Worm (Caenorhabditis elegans): ENCODE results near the gene nit-1.

The nit-1 gene

ce11 chrIII:3875608-3876007 is 46.4 kb upstream of the nit-1 start:
- TF ChIP-seq nhr-23 (tag; optimal IDR thresholded peaks at IDR 0.05) (peak; percentile 43), nhr-43 (tag; optimal IDR thresholded peaks at IDR 0.05; ENCODE audit: poor library complexity, severe bottlenecking) (peak; percentile 53), hmg-11 (tag; optimal IDR thresholded peaks at IDR 0.05) (no peak), zag-1 (tag; optimal IDR thresholded peaks at IDR 0.05) (no peak), nhr-25 (tag; optimal IDR thresholded peaks at IDR 0.05) (peak; percentile 69), ceh-9 (tag; optimal IDR thresholded peaks at IDR 0.05) (no peak), egl-5 (tag; optimal IDR thresholded peaks at IDR 0.05) (peak; percentile 56), ZK546.5 (tag; optimal IDR thresholded peaks at IDR 0.05) (no peak), pha-4 (tag; optimal IDR thresholded peaks at IDR 0.05) (peak; percentile 55), nhr-11 (tag; optimal IDR thresholded peaks at IDR 0.05) (no peak), nhr-76 (tag; optimal IDR thresholded peaks at IDR 0.05) (no peak), sea-2 (GFP tag; optimal IDR thresholded peaks at IDR 0.05) (no peak), ztf-4 (tag; optimal IDR thresholded peaks at IDR 0.05) (no peak), nhr-67 (tag; optimal IDR thresholded peaks at IDR 0.05) (no peak), elt-2 (tag; optimal IDR thresholded peaks at IDR 0.05) (peak; percentile 58)

DNA sequence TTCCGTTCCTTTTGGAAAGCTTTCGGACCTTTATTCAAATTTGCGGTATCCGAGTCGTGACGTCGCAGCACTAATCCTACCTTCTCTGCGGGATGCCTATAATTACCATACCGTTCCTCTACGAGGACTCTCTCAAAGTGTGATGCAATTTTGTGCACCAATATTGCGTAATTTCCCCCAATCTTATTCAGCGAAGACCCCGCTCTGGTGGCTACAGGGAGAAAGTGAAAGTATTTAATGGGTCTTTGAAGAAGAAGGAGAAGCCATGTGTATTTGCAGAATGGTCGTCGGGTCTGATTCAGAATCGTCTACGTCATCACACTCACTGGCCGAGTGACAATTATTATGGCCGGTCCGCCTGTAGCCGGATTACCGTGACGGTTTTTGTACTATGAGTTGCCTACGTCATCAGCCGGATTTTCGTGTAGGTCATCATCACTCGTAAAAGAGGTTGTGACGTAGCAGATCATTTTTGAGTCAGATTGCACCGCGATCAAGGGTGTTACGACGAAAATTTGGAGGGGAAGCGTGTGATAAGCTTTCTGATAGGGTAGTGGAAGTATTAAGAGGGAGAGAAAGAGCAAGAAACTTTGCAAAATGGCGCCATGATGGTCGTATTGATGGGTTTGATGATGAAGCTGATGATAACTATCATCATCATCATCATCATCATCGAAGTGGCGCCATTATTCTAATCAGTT is 45.7 kb upstream of the nit-1 start:
- TF ChIP-seq egl-27 (tag; optimal IDR thresholded peaks at IDR 0.05) = no peak
- TF ChIP-seq nhr-25 (tag; optimal IDR thresholded peaks at IDR 0.05) = peak; percentile 47
- no peak for TF ChIP-seq skn-1 (tag; optimal IDR thresholded peaks at IDR 0.05)
- no peak for TF ChIP-seq snpc-4 (tag; optimal IDR thresholded peaks at IDR 0.05)
- no peak for TF ChIP-seq nhr-12 (tag; optimal IDR thresholded peaks at IDR 0.05)
- no peak for TF ChIP-seq ZK546.5 (tag; optimal IDR thresholded peaks at IDR 0.05)
- no peak for TF ChIP-seq ztf-11 (tag; optimal IDR thresholded peaks at IDR 0.05)
- no peak for TF ChIP-seq zag-1 (tag; optimal IDR thresholded peaks at IDR 0.05)
- no peak for TF ChIP-seq mml-1 (tag; optimal IDR thresholded peaks at IDR 0.05)
- peak; percentile 60 for TF ChIP-seq pqm-1 (tag; optimal IDR thresholded peaks at IDR 0.05)
- no peak for TF ChIP-seq nhr-43 (tag; optimal IDR thresholded peaks at IDR 0.05; ENCODE audit: poor library complexity, severe bottlenecking)
- no peak for TF ChIP-seq unc-62 (GFP tag; optimal IDR thresholded peaks at IDR 0.05)
- TF ChIP-seq elt-2 (tag; optimal IDR thresholded peaks at IDR 0.05) = peak; percentile 61
- no peak for TF ChIP-seq unc-39 (tag; optimal IDR thresholded peaks at IDR 0.05)
- TF ChIP-seq nhr-67 (tag; optimal IDR thresholded peaks at IDR 0.05) = no peak
- TF ChIP-seq nhr-11 (tag; optimal IDR thresholded peaks at IDR 0.05) = no peak

DNA sequence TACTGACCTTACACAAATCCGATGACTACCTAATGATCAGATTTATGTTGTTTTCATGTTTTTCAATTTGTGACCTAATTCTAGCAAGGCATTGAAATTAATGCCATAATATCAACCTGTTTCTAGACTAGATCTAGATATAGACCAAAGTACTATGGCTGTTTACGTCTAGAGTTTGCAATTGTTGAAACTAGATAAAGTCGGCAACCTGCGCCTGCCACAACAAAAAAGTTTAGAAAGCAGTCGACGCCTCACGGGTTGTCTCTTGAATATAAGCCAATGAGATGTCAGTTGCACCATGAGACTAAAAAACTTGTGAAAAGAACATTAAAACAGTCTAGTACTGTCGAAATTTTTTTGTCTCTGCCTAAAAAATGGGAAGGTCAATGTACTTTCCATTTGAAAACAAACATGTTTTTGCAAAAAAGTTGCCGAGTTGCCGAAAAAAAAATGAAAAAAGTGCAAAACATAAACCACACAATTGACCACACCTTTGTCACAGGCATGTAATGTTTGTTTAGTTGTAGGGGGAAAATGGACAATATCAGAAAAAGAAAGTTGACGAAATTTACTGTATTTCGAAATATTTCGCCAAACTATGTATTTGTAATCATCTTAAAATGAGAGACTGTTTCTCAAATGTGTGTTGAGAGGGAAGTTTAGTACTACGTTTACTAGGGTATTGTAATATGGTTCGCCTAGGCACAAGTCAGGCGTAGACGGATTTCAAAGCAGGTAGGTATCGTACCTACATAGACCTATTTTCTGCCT is 42.8 kb upstream of the nit-1 start:
- TF ChIP-seq ztf-11 (tag; optimal IDR thresholded peaks at IDR 0.05) (no peak), unc-62 (GFP tag; optimal IDR thresholded peaks at IDR 0.05) (no peak), pha-4 (tag; optimal IDR thresholded peaks at IDR 0.05) (peak; percentile 26), tbx-2 (tag; optimal IDR thresholded peaks at IDR 0.05) (no peak), egl-5 (tag; optimal IDR thresholded peaks at IDR 0.05) (no peak), R02D3.7 (tag; optimal IDR thresholded peaks at IDR 0.05) (no peak), nhr-23 (tag; optimal IDR thresholded peaks at IDR 0.05) (no peak)

DNA sequence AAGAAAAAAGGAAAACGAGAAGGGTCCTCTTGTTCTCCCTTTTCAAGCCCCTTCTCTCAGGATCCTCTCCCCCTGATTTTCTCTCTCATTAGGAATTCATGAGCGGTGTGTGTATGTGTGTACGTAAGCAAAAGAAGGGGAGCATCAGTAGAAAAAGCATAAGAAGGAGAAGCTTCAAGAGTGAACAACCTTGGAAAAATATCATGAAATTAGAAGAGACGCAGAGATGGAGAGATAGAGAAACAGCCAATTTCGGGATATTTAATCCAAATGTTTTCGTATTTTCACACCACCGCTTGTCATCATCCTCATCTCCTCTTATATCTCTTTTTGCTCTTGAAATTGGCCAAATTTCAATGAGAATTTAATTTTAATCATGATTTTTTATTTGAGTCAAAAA is 38.9 kb upstream of the nit-1 start:
- TF ChIP-seq skn-1 (tag; optimal IDR thresholded peaks at IDR 0.05) (no peak), nhr-12 (tag; optimal IDR thresholded peaks at IDR 0.05) (no peak), sea-2 (GFP tag; optimal IDR thresholded peaks at IDR 0.05) (no peak), mml-1 (tag; optimal IDR thresholded peaks at IDR 0.05) (no peak), nhr-237 (tag; optimal IDR thresholded peaks at IDR 0.05) (no peak), R02D3.7 (tag; optimal IDR thresholded peaks at IDR 0.05) (no peak), eor-1 (tag; optimal IDR thresholded peaks at IDR 0.05) (no peak), hmg-11 (tag; optimal IDR thresholded peaks at IDR 0.05) (no peak), ztf-4 (tag; optimal IDR thresholded peaks at IDR 0.05) (no peak), nfya-1 (tag; optimal IDR thresholded peaks at IDR 0.05; ENCODE audit: insufficient read depth) (no peak), unc-39 (tag; optimal IDR thresholded peaks at IDR 0.05) (no peak), ama-1 (optimal IDR thresholded peaks at IDR 0.05) (no peak), fkh-2 (tag; optimal IDR thresholded peaks at IDR 0.05) (no peak), tbx-2 (tag; optimal IDR thresholded peaks at IDR 0.05) (no peak), fkh-10 (GFP tag; optimal IDR thresholded peaks at IDR 0.05) (no peak), nhr-76 (tag; optimal IDR thresholded peaks at IDR 0.05) (no peak)
